Worm (Caenorhabditis elegans) whole organism, mixed stage, embryonic: ENCODE results near the gene spat-1.

Source experiments
- bed-3 ChIP-seq: fragments of 200-800 bp; sonication (Bioruptor generic); optimal IDR thresholded peaks from 3 replicates; lab custom pipeline; 2018; ENCODE audit warnings: mild to moderate bottlenecking, missing genetic modification characterization, moderate library complexity, missing compliant biosample characterization
- blmp-1 ChIP-seq: fragments of 150-350 bp; optimal IDR thresholded peaks from 2 replicates; lab custom pipeline; 2014; ENCODE audit warnings: missing biosample characterization, missing genetic modification characterization
- ceh-39 ChIP-seq: fragments of 150-350 bp; optimal IDR thresholded peaks from 2 replicates; lab custom pipeline; 2014; ENCODE audit warnings: missing biosample characterization, missing genetic modification characterization
- ceh-43 ChIP-seq: fragments of 200-800 bp; sonication (Bioruptor generic); optimal IDR thresholded peaks from 2 replicates; lab custom pipeline; 2018; ENCODE audit warnings: mild to moderate bottlenecking, missing genetic modification characterization, moderate library complexity, missing compliant biosample characterization
- drap-1 ChIP-seq: fragments of 200-800 bp; sonication (Bioruptor generic); optimal IDR thresholded peaks from 3 replicates; lab custom pipeline; 2018; ENCODE audit warnings: mild to moderate bottlenecking, missing genetic modification characterization, missing compliant biosample characterization
- flh-1 ChIP-seq: fragments of 200-800 bp; sonication (Bioruptor generic); optimal IDR thresholded peaks from 2 replicates; lab custom pipeline; 2018; ENCODE audit warnings: mild to moderate bottlenecking, missing genetic modification characterization, moderate library complexity, missing compliant biosample characterization
- lin-13 ChIP-seq: fragments of 150-350 bp; optimal IDR thresholded peaks from 2 replicates; lab custom pipeline; 2014; ENCODE audit warnings: missing biosample characterization, missing genetic modification characterization
- lsy-2 ChIP-seq: fragments of 150-350 bp; optimal IDR thresholded peaks from 2 replicates; lab custom pipeline; 2014; ENCODE audit warnings: missing biosample characterization, missing genetic modification characterization
- nhr-28 ChIP-seq: fragments of 150-350 bp; optimal IDR thresholded peaks from 2 replicates; lab custom pipeline; 2014; ENCODE audit warnings: missing biosample characterization, missing genetic modification characterization
- sem-2 ChIP-seq: fragments of 200-800 bp; sonication (Bioruptor generic); optimal IDR thresholded peaks from 2 replicates; lab custom pipeline; 2018; ENCODE audit warnings: mild to moderate bottlenecking, missing genetic modification characterization, missing compliant biosample characterization
- unc-120 ChIP-seq: sonication (generic microtip); optimal IDR thresholded peaks from 2 replicates; lab custom pipeline; 2017; ENCODE audit warnings: missing genetic modification characterization, missing compliant biosample characterization; ENCODE audit not compliant: poor library complexity, severe bottlenecking
- ztf-11 ChIP-seq: fragments of 150-350 bp; optimal IDR thresholded peaks from 2 replicates; lab custom pipeline; 2014; ENCODE audit warnings: missing biosample characterization, missing genetic modification characterization

The spat-1 gene

DNA sequence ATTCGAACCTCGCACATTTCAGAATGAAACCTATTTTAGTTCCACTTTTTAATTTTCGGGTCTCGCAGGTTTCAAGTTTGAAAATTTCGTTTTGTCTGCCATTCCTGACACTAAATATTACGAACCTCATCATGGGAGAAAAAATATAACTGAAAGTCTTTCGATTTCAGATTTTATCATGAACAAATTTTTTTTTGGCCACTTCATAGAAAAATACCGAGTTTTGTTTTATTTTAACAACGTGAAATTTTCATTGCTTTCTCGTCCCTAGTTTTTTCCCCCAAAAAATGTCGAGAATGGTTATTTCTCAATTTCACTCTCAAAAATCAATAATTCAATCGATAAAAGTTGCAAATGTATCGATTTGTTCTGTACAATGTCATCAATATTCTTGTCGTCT is 50.2 kb downstream of the spat-1 start, which contains the start of gene C01G12.9:
Gene C01G12.9, plus strand, starts transcription at position 301 of the 400 bp plus-strand sequence.
- TF ChIP-seq ceh-39 (no peak), unc-120 (no peak)
- TF ChIP-seq, all 35 proteins: peak for 0

- TF ChIP-seq ceh-43 (GFP tag; lab: Kevin White, UChicago): no peak
- TF ChIP-seq flh-1 (GFP tag; lab: Kevin White, UChicago): no peak
- TF ChIP-seq bed-3 (GFP tag; lab: Kevin White, UChicago): no peak
- TF ChIP-seq blmp-1 (tag; lab: Kevin White, UChicago): no peak
- TF ChIP-seq, all 35 proteins: peak for 0
Measured at ce11 chrII:14580549-14580948, 52.0 kb downstream of the spat-1 start, which contains the start of the genes nspb-8 and nspb-9. Gene nspb-8, minus strand, starts transcription at chrII:14580649. Gene nspb-9, plus strand, starts transcription at chrII:14580859.

DNA sequence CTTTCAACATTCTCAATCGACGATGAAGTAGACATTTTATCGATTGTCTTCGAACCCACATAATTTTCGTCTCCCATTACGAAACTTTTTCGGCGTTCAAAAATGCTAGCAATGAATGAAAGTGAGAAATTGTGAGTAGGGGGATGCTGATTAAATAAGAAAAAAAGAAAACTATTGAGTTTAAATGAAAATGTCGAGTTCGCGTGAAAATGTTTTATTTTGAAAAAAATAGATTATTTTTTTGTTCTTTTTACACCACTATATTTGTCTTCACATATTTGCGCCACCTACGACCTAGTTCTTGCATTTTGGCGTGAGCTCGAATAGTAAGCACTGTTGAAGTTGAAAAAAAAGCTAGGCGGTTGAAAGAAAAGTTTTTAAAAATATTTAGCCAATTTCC is 53.7 kb downstream of the spat-1 start, which contains the start of gene C01G12.3:
Gene C01G12.3, minus strand, starts transcription at position 101 of the 400 bp plus-strand sequence.
- TF ChIP-seq nhr-28 (tag; lab: Kevin White, UChicago): no peak
- TF ChIP-seq ceh-39: no peak
- no peak for TF ChIP-seq bed-3 (GFP tag; lab: Kevin White, UChicago)
- no peak for TF ChIP-seq lin-13 (tag; lab: Kevin White, UChicago)
- TF ChIP-seq sem-2 (GFP tag; lab: Kevin White, UChicago): no peak
- no peak for TF ChIP-seq flh-1 (GFP tag; lab: Kevin White, UChicago)
- TF ChIP-seq drap-1 (GFP tag; lab: Kevin White, UChicago): no peak
- no peak for TF ChIP-seq lsy-2 (tag; lab: Kevin White, UChicago)
- no peak for TF ChIP-seq ztf-11 (tag; lab: Kevin White, UChicago)
